Worm (Caenorhabditis elegans) whole organism, L2 larva: ENCODE results near the gene pigw-1.

Source experiments
- elt-1 ChIP-seq: fragments of 150-350 bp; optimal IDR thresholded peaks from 2 replicates; lab custom pipeline; 2014; ENCODE audit warnings: missing biosample characterization, missing genetic modification characterization
- lin-11 ChIP-seq: fragments of 150-350 bp; sonication (generic microtip); optimal IDR thresholded peaks from 2 replicates; lab custom pipeline; 2014; ENCODE audit warnings: missing biosample characterization, missing genetic modification characterization, inconsistent platforms, mixed read lengths
- sem-4 ChIP-seq: fragments of 150-350 bp; optimal IDR thresholded peaks from 2 replicates; lab custom pipeline; 2014; ENCODE audit warnings: missing biosample characterization, missing genetic modification reagents, missing genetic modification characterization
- snpc-4 ChIP-seq: fragments of 150-350 bp; optimal IDR thresholded peaks from 2 replicates; lab custom pipeline; 2014; ENCODE audit warnings: missing biosample characterization, missing genetic modification characterization

ce11 chrII:2913505-2913904 is 28.8 kb upstream of the pigw-1 start, which contains the start of gene ubc-15:
- TF ChIP-seq snpc-4 (tag; lab: Kevin White, UChicago) (no peak), elt-1 (tag; lab: Kevin White, UChicago) (no peak), sem-4 (no peak), lin-11 (tag; lab: Kevin White, UChicago) (no peak)
